Worm (Caenorhabditis elegans) whole organism, young adult: ENCODE results near the gene ptc-1.

ENCODE experiments used
- B0261.1 ChIP-seq: sonication (generic microtip); optimal IDR thresholded peaks from 2 replicates; lab custom pipeline; 2016; ENCODE audit warnings: mild to moderate bottlenecking, missing genetic modification characterization, moderate library complexity, missing compliant biosample characterization
- Y53G8AR.9 ChIP-seq: fragments of 200-800 bp; sonication (Bioruptor generic); conservative IDR thresholded peaks from 2 replicates; pipeline ENCODE4 v1.3.6; 2022; ENCODE audit warnings: missing genetic modification reagents, missing genetic modification characterization, missing compliant biosample characterization
- Y67H2A.10 ChIP-seq: fragments of 200-800 bp; sonication (Bioruptor generic); conservative IDR thresholded peaks from 2 replicates; pipeline ENCODE4 v1.3.6; 2022; ENCODE audit warnings: missing genetic modification reagents, missing genetic modification characterization, missing compliant biosample characterization
- akir-1 ChIP-seq: fragments of 200-800 bp; sonication (Bioruptor generic); optimal IDR thresholded peaks from 2 replicates; lab custom pipeline; 2018; ENCODE audit warnings: mild to moderate bottlenecking, missing genetic modification characterization, moderate library complexity, missing compliant biosample characterization
- ama-1 ChIP-seq, 3 experiments: fragments of 150-350 bp in 1 of 3; sonication (generic microtip) in 2 of 3; optimal IDR thresholded peaks; 2 replicates each; lab custom pipeline; 2014 to 2018; ENCODE audit warnings: missing biosample characterization in 2 of 3, missing genetic modification characterization in 2 of 3, missing genetic modification reagents in 2 of 3
- efl-1 ChIP-seq: fragments of 150-350 bp; optimal IDR thresholded peaks from 2 replicates; lab custom pipeline; 2014; ENCODE audit warnings: missing biosample characterization, missing genetic modification reagents, missing genetic modification characterization
- lag-1 ChIP-seq: fragments of 200-800 bp; sonication (Bioruptor generic); IDR thresholded peaks from 2 replicates; pipeline ENCODE4 v1.3.6; 2022; ENCODE audit warnings: missing genetic modification reagents, missing genetic modification characterization, missing compliant biosample characterization
- nhr-80 ChIP-seq: sonication (generic microtip); optimal IDR thresholded peaks from 2 replicates; lab custom pipeline; 2016; ENCODE audit warnings: missing genetic modification characterization, missing compliant biosample characterization
- rcor-1 ChIP-seq: fragments of 200-800 bp; sonication (Bioruptor generic); IDR thresholded peaks from 2 replicates; pipeline ENCODE4 v1.3.6; 2022; ENCODE audit warnings: missing genetic modification reagents, missing genetic modification characterization, missing compliant biosample characterization
- sdz-38 ChIP-seq: sonication (generic microtip); optimal IDR thresholded peaks from 2 replicates; lab custom pipeline; 2016; ENCODE audit warnings: missing genotype, missing genetic modification characterization, missing compliant biosample characterization
- snpc-4 ChIP-seq, 5 experiments: fragments of 150-350 bp in 1 of 5; sonication (generic microtip) in 4 of 5; optimal IDR thresholded peaks; 2 replicates each; lab custom pipeline; 2014 to 2018; ENCODE audit warnings: missing genetic modification characterization in 5 of 5, missing biosample characterization in 3 of 5, antibody characterized with exemption in 2 of 5, mild to moderate bottlenecking in 2 of 5, missing compliant biosample characterization in 2 of 5, missing genotype in 2 of 5, moderate library complexity in 2 of 5, missing genetic modification reagents in 1 of 5
- tlf-1 ChIP-seq: fragments of 200-800 bp; sonication (Bioruptor generic); optimal IDR thresholded peaks from 2 replicates; lab custom pipeline; 2018; ENCODE audit warnings: mild to moderate bottlenecking, missing genetic modification characterization, missing compliant biosample characterization
- zim-3 ChIP-seq: sonication (generic microtip); optimal IDR thresholded peaks from 2 replicates; lab custom pipeline; 2017; ENCODE audit warnings: mild to moderate bottlenecking, missing genetic modification characterization, moderate library complexity, missing compliant biosample characterization

DNA sequence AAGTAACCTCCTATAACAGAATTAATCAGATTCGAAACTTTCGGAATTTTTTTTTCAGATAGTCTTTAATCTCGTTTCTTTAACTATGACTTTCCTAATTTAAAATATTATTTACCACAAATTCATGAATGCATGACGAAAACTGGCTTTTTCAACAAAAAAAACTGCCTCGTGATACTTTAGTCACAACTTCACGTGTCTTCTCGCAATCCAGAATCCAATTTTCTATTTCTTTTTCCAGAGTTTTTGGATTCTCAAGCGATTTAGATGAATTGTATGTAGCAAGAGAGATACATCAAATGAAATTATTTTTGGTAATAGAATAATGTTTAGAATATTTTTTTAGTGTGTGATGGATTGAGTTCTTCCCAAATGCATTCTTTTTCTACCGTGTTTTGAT is 27.2 kb downstream of the ptc-1 start:
- TF ChIP-seq Y53G8AR.9 (GFP tag; lab: Robert Waterston, UW) (no peak), lag-1 (GFP tag; lab: Robert Waterston, UW) (no peak), sdz-38 (tag; lab: Kevin White, UChicago) (no peak), snpc-4 (GFP tag; optimal IDR thresholded peaks at IDR 0.05; lab: Kevin White, UChicago) (no peak), snpc-4 (tag; optimal IDR thresholded peaks at IDR 0.05; lab: Kevin White, UChicago) (no peak), zim-3 (tag; lab: Kevin White, UChicago) (no peak), ama-1 (optimal IDR thresholded peaks at IDR 0.05; lab: Kevin White, UChicago) (no peak), ama-1 (GFP tag; optimal IDR thresholded peaks at IDR 0.05; lab: Kevin White, UChicago) (no peak), Y67H2A.10 (no peak), tlf-1 (GFP tag; lab: Kevin White, UChicago) (no peak), rcor-1 (no peak), akir-1 (GFP tag; lab: Kevin White, UChicago) (no peak), nhr-80 (tag; lab: Kevin White, UChicago) (no peak), efl-1 (no peak), B0261.1 (tag; lab: Kevin White, UChicago) (no peak)
